Worm (Caenorhabditis elegans): ENCODE results near the gene ddo-1.

ddo-1 gene

DNA sequence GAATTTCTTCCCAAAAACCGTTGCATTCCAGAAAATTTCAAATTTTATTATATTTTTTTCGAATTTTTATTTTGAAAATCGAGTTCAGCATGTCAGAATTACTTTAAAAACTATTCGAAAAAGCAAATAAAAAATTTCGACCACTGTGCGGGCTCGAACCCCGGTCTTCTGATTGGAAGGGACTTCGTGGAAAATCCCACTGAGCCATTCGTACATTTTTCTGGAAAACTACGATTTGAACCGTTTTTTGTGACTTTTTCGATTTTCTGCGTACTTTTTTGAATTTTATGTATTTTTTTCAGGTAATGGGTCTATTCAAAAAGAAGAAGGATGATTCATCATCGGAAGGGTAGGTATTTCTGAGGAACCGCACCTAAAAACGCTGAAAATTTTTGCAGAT lies 21.4 kb downstream of the ddo-1 start, which contains the start of gene pgp-9:
TSS of gene pgp-9 (plus strand) at position 301 of the 400 bp plus-strand sequence.
- TF ChIP-seq dmd-8 (GFP tag; IDR thresholded peaks at IDR 0.05) (no peak), T26A8.4 (GFP tag; IDR thresholded peaks at IDR 0.05) (no peak), aha-1 (tag) (peak; percentile 71)

DNA sequence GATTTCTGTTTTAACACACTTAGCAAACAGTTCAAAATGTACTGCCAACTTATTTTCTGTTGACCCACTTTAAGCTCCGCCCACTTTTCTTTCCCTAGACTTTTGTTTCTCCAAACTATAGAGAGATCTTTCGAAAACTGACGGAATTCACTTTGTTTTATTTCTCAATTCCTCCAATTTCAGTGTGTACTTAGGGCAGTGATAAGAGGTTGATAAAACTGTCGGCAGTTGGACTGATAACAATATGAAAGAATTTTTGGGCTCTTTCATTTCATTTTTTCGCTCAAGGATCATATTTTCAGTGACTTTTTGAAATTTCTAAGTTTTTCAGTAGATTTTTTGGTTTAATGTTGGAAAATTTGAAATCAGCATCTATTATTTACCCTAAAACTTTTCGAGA lies 22.0 kb downstream of the ddo-1 start:
- TF ChIP-seq daf-16 (GFP tag; optimal IDR thresholded peaks at IDR 0.05) (no peak), daf-16 (tag; optimal IDR thresholded peaks at IDR 0.05) (peak; percentile 68), dve-1 (tag; optimal IDR thresholded peaks at IDR 0.05; ENCODE audit: insufficient read depth) (peak; percentile 31), dmd-6 (GFP tag; IDR thresholded peaks at IDR 0.05) (peak; percentile 42; the same call in 1 of the 2 replicates), nhr-48 (tag; optimal IDR thresholded peaks at IDR 0.05) (no peak), daf-8 (GFP tag; IDR thresholded peaks at IDR 0.05) (no peak), nhr-28 (tag; optimal IDR thresholded peaks at IDR 0.05) (peak; percentile 66), pqm-1 (tag; optimal IDR thresholded peaks at IDR 0.05) (peak; percentile 75), spr-1 (tag; optimal IDR thresholded peaks at IDR 0.05) (no peak), fos-1 (tag; optimal IDR thresholded peaks at IDR 0.05) (no peak), nhr-10 (tag; optimal IDR thresholded peaks at IDR 0.05) (no peak), dmd-9 (GFP tag; IDR thresholded peaks at IDR 0.05) (no peak)

DNA sequence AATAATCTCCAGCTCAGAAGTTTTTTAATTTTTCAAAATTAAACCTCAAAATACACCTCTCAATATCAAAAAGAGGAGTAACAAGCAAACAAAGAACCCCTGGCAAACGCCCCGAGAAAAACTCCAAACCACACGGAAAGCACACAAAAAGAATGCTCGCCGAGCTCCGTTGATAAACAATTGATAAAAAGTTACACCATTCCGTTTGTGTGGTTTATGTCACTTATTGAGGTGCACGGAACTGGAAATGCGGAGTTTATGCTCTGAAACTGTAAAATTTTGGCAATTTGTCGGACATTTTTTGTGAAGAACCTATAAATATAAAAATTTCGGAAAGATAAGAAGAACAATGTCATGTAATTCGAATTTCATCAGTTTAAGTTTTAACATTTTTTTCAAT lies 24.7 kb downstream of the ddo-1 start:
- TF ChIP-seq tra-1 (GFP tag; IDR thresholded peaks at IDR 0.05) (peak; percentile 48; the same call in 1 of the 2 replicates), nhr-48 (tag; optimal IDR thresholded peaks at IDR 0.05) (peak; percentile 38), daf-8 (GFP tag; IDR thresholded peaks at IDR 0.05) (no peak), ama-1 (optimal IDR thresholded peaks at IDR 0.05) (no peak), dmd-6 (GFP tag; IDR thresholded peaks at IDR 0.05) (peak; percentile 84), daf-12 (tag; optimal IDR thresholded peaks at IDR 0.05) (no peak), ceh-20 (GFP tag; IDR thresholded peaks at IDR 0.05) (0 out of 2 replicates have a peak, but pooled peaks have one; percentile 36), dve-1 (tag; optimal IDR thresholded peaks at IDR 0.05; ENCODE audit: insufficient read depth) (peak; percentile 69), pha-4 (GFP tag; IDR thresholded peaks at IDR 0.05) (no peak), pha-4 (tag; optimal IDR thresholded peaks at IDR 0.05) (peak; percentile 62), nhr-102 (tag; optimal IDR thresholded peaks at IDR 0.05) (peak; percentile 37), ceh-32 (tag; optimal IDR thresholded peaks at IDR 0.05; ENCODE audit: poor library complexity) (no peak), unc-39 (tag; optimal IDR thresholded peaks at IDR 0.05) (no peak), Y105C5A.15 (GFP tag; IDR thresholded peaks at IDR 0.05) (no peak), F26F4.8 (GFP tag; conservative IDR thresholded peaks at IDR 0.05) (no peak), lin-39 (tag; optimal IDR thresholded peaks at IDR 0.05) (no peak), vab-7 (GFP tag; IDR thresholded peaks at IDR 0.05) (no peak), php-3 (GFP tag; IDR thresholded peaks at IDR 0.05) (0 out of 2 replicates have a peak, but pooled peaks have one; percentile 49), daf-16 (GFP tag; optimal IDR thresholded peaks at IDR 0.05) (no peak), daf-16 (tag; optimal IDR thresholded peaks at IDR 0.05) (peak; percentile 74), pqm-1 (tag; optimal IDR thresholded peaks at IDR 0.05) (peak; percentile 85), ces-1 (GFP tag; optimal IDR thresholded peaks at IDR 0.05) (no peak), hif-1 (tag; optimal IDR thresholded peaks at IDR 0.05) (no peak), R02D3.7 (tag; optimal IDR thresholded peaks at IDR 0.05) (no peak), T26A8.4 (GFP tag; IDR thresholded peaks at IDR 0.05) (no peak), hlh-11 (tag; optimal IDR thresholded peaks at IDR 0.05) (peak; percentile 66), nhr-28 (tag; optimal IDR thresholded peaks at IDR 0.05) (peak; percentile 92), nhr-77 (tag; optimal IDR thresholded peaks at IDR 0.05) (peak; percentile 41), madf-5 (GFP tag; IDR thresholded peaks at IDR 0.05) (no peak), ZK546.5 (tag; optimal IDR thresholded peaks at IDR 0.05) (no peak), hmg-1.1 (GFP tag; IDR thresholded peaks at IDR 0.05) (no peak)

DNA sequence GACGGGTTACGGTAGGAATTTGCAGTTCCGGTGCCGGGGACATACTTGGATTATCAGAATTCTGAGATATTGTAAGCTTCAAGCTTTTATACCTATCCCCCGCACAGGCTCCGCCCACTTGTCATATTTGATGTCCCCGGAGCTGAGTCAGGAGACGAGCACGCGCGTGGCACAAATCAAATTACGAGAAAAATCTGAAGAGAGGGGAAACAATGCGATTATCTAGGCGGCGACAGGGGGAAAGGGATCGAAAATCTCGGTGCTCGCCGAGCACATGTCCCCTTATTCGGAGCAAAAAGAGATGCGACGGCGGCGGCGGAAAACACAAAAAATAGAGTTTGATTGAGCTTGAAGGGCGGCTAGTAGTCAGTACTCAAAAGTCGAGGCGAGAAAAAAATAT lies 27.8 kb downstream of the ddo-1 start, which contains the start of gene R12G8.1:
TSS of gene R12G8.1 (minus strand) at position 63 of the 400 bp plus-strand sequence.
- no peak for TF ChIP-seq gei-8 (GFP tag; optimal IDR thresholded peaks at IDR 0.05)
- no peak for TF ChIP-seq nhr-102 (tag; optimal IDR thresholded peaks at IDR 0.05)
- no peak for TF ChIP-seq skn-1 (tag; optimal IDR thresholded peaks at IDR 0.05)
- no peak for TF ChIP-seq F10B5.3 (tag; optimal IDR thresholded peaks at IDR 0.05)
- TF ChIP-seq Y105C5A.15 (GFP tag; IDR thresholded peaks at IDR 0.05): no peak
- TF ChIP-seq arid-1 (GFP tag; conservative IDR thresholded peaks at IDR 0.05): no peak
- TF ChIP-seq ceh-32 (tag; optimal IDR thresholded peaks at IDR 0.05; ENCODE audit: poor library complexity): peak; percentile 26
- peak; percentile 86 for TF ChIP-seq ces-1 (GFP tag; optimal IDR thresholded peaks at IDR 0.05)
- no peak for TF ChIP-seq tag-97 (GFP tag; IDR thresholded peaks at IDR 0.05)
- no peak for TF ChIP-seq egl-27 (tag; optimal IDR thresholded peaks at IDR 0.05)
- peak; percentile 88 for TF ChIP-seq fkh-10 (GFP tag; optimal IDR thresholded peaks at IDR 0.05)
- no peak for TF ChIP-seq duxl-1 (tag; optimal IDR thresholded peaks at IDR 0.05; ENCODE audit: poor library complexity)
- no peak for TF ChIP-seq php-3 (GFP tag; IDR thresholded peaks at IDR 0.05)
- TF ChIP-seq rbr-2 (tag; optimal IDR thresholded peaks at IDR 0.05): peak; percentile 17
- TF ChIP-seq set-16 (GFP tag; IDR thresholded peaks at IDR 0.05): peak; percentile 49
- no peak for TF ChIP-seq vab-7 (GFP tag; IDR thresholded peaks at IDR 0.05)

All from whole organism, L4 larva.